Fruit fly (Drosophila melanogaster): ENCODE data around the gene AOX3.

Gene AOX3

dm6 chr3R:15547827-15548517, at the start of gene AOX3 (continued):
- no peak; the same call in 2 of the 3 replicates for TF ChIP-seq CG34422 (GFP tag; IDR thresholded peaks at IDR 0.05)
- TF ChIP-seq CG9437 (GFP tag; optimal IDR thresholded peaks at IDR 0.05): no peak
- no peak for TF ChIP-seq CG2889 (GFP tag; IDR thresholded peaks at IDR 0.05)
- TF ChIP-seq Abd-B (GFP tag; optimal IDR thresholded peaks at IDR 0.05): peak; percentile 13
- TF ChIP-seq CG8388 (GFP tag; optimal IDR thresholded peaks at IDR 0.05): no peak
- no peak for TF ChIP-seq CG6813 (GFP tag; optimal IDR thresholded peaks at IDR 0.05)
- TF ChIP-seq Lhr (GFP tag; optimal IDR thresholded peaks at IDR 0.05): no peak
- TF ChIP-seq ap (GFP tag; IDR thresholded peaks at IDR 0.05): no peak
- TF ChIP-seq stwl (tag; optimal IDR thresholded peaks at IDR 0.05): no peak
- no peak for TF ChIP-seq B-H2 (GFP tag; optimal IDR thresholded peaks at IDR 0.05)
- TF ChIP-seq CG16779 (GFP tag; IDR thresholded peaks at IDR 0.05): no peak
- TF ChIP-seq CG15073 (GFP tag; optimal IDR thresholded peaks at IDR 0.05): no peak
- no peak for TF ChIP-seq chm (GFP tag; IDR thresholded peaks at IDR 0.05)
- TF ChIP-seq Bteb2 (GFP tag; optimal IDR thresholded peaks at IDR 0.05): no peak
- TF ChIP-seq Ets65A (GFP tag): peak; percentile 69
- no peak for TF ChIP-seq CG17328 (GFP tag; IDR thresholded peaks at IDR 0.05)
- no peak for TF ChIP-seq E2f2 (GFP tag; IDR thresholded peaks at IDR 0.05)
- TF ChIP-seq tx (GFP tag; optimal IDR thresholded peaks at IDR 0.05): no peak
- no peak for TF ChIP-seq Awh (GFP tag; IDR thresholded peaks at IDR 0.05)
- no peak for TF ChIP-seq CG11696 (GFP tag; IDR thresholded peaks at IDR 0.05)
- TF ChIP-seq CG6254 (GFP tag; optimal IDR thresholded peaks at IDR 0.05): no peak
- TF ChIP-seq CG10147 (GFP tag; optimal IDR thresholded peaks at IDR 0.05): no peak
- no peak for TF ChIP-seq TFAM (GFP tag; optimal IDR thresholded peaks at IDR 0.05)
- TF ChIP-seq CG2129 (GFP tag; IDR thresholded peaks at IDR 0.05; ENCODE audit: partially characterized antibody): no peak
- TF ChIP-seq CG15011 (GFP tag; optimal IDR thresholded peaks at IDR 0.05): no peak
- no peak for TF ChIP-seq bab2 (GFP tag; optimal IDR thresholded peaks at IDR 0.05)
- TF ChIP-seq CG6272 (GFP tag; IDR thresholded peaks at IDR 0.05): no peak
- TF ChIP-seq pros (GFP tag; optimal IDR thresholded peaks at IDR 0.05): no peak
- no peak for TF ChIP-seq repo (GFP tag; optimal IDR thresholded peaks at IDR 0.05)
- TF ChIP-seq stc (GFP tag; IDR thresholded peaks at IDR 0.05): no peak
- TF ChIP-seq CG1529 (GFP tag; optimal IDR thresholded peaks at IDR 0.05): no peak
- TF ChIP-seq Blimp-1 (GFP tag; optimal IDR thresholded peaks at IDR 0.05): no peak
- TF ChIP-seq run (tag; optimal IDR thresholded peaks at IDR 0.05): no peak
- peak; percentile 70 for TF ChIP-seq CG3163 (GFP tag; optimal IDR thresholded peaks at IDR 0.05)
- TF ChIP-seq Scr (GFP tag; IDR thresholded peaks at IDR 0.05; ENCODE audit: partially characterized antibody): no peak
- TF ChIP-seq CG15514 (GFP tag; optimal IDR thresholded peaks at IDR 0.05): no peak
- no peak for TF ChIP-seq hb (GFP tag; IDR thresholded peaks at IDR 0.05; ENCODE audit: partially characterized antibody)
- no peak for TF ChIP-seq chinmo (GFP tag; IDR thresholded peaks at IDR 0.05; ENCODE audit: partially characterized antibody)
- TF ChIP-seq CG4282 (GFP tag; optimal IDR thresholded peaks at IDR 0.05): no peak
- no peak for TF ChIP-seq CG4360 (GFP tag; IDR thresholded peaks at IDR 0.05)
- TF ChIP-seq sna (GFP tag; IDR thresholded peaks at IDR 0.05; ENCODE audit: partially characterized antibody): no peak
- TF ChIP-seq crc (GFP tag; optimal IDR thresholded peaks at IDR 0.05): no peak
- no peak for TF ChIP-seq cato (GFP tag; optimal IDR thresholded peaks at IDR 0.05; ENCODE audit: borderline replicate concordance)
- TF ChIP-seq pfk (GFP tag; optimal IDR thresholded peaks at IDR 0.05): no peak
- TF ChIP-seq Nf-YA (GFP tag; IDR thresholded peaks at IDR 0.05): no peak
- TF ChIP-seq kah (GFP tag; optimal IDR thresholded peaks at IDR 0.05): no peak
- TF ChIP-seq dpn (GFP tag; optimal IDR thresholded peaks at IDR 0.05): no peak
- TF ChIP-seq CG6854 (GFP tag; optimal IDR thresholded peaks at IDR 0.05): no peak
- TF ChIP-seq peb (GFP tag; IDR thresholded peaks at IDR 0.05): no peak
- no peak for TF ChIP-seq wek (GFP tag; optimal IDR thresholded peaks at IDR 0.05)
